Worm (Caenorhabditis elegans) whole organism, L2 larva: Measurements from ENCODE around the gene itsn-1.
"Not testable (repeated sequence)": the region's sequence is repeated elsewhere in the genome, so short reads cannot be mapped to it uniquely, and the experiment has no call there.

Experiments used
- C34F6.9 ChIP-seq: fragments of 150-350 bp; optimal IDR thresholded peaks from 2 replicates; lab custom pipeline; 2014; ENCODE audit warnings: missing biosample characterization, missing genetic modification characterization
- F13H6.1 ChIP-seq: sonication (generic microtip); optimal IDR thresholded peaks from 2 replicates; lab custom pipeline; 2016; ENCODE audit warnings: missing genetic modification characterization, missing compliant biosample characterization
- R02D3.7 ChIP-seq: fragments of 150-350 bp; optimal IDR thresholded peaks from 2 replicates; lab custom pipeline; 2014; ENCODE audit warnings: missing biosample characterization, missing genetic modification characterization
- aly-2 ChIP-seq: fragments of 150-350 bp; optimal IDR thresholded peaks from 2 replicates; lab custom pipeline; 2014; ENCODE audit warnings: missing biosample characterization, missing genetic modification characterization
- ceh-16 ChIP-seq: fragments of 150-350 bp; optimal IDR thresholded peaks from 2 replicates; lab custom pipeline; 2014; ENCODE audit warnings: missing biosample characterization, missing genetic modification characterization
- crh-2 ChIP-seq: sonication (generic microtip); optimal IDR thresholded peaks from 2 replicates; lab custom pipeline; 2017; ENCODE audit warnings: missing biosample characterization, missing genetic modification characterization
- dmd-4 ChIP-seq: sonication (generic microtip); optimal IDR thresholded peaks from 2 replicates; lab custom pipeline; 2017; ENCODE audit warnings: missing biosample characterization, missing genetic modification characterization
- egl-27 ChIP-seq: sonication (generic microtip); optimal IDR thresholded peaks from 3 replicates; lab custom pipeline; 2017; ENCODE audit warnings: missing biosample characterization, missing genetic modification reagents, missing genetic modification characterization
- elt-3 ChIP-seq: sonication (generic microtip); optimal IDR thresholded peaks from 2 replicates; lab custom pipeline; 2017; ENCODE audit warnings: missing biosample characterization, missing genetic modification characterization
- fos-1 ChIP-seq: fragments of 150-350 bp; optimal IDR thresholded peaks from 2 replicates; lab custom pipeline; 2014; ENCODE audit warnings: missing biosample characterization, missing genetic modification characterization
- gmeb-1 ChIP-seq: fragments of 150-350 bp; optimal IDR thresholded peaks from 2 replicates; lab custom pipeline; 2014; ENCODE audit warnings: missing biosample characterization, missing genetic modification characterization
- lin-13 ChIP-seq: fragments of 150-350 bp; optimal IDR thresholded peaks from 2 replicates; lab custom pipeline; 2014; ENCODE audit warnings: missing biosample characterization, missing genetic modification reagents, missing genetic modification characterization
- mab-5 ChIP-seq: fragments of 150-350 bp; optimal IDR thresholded peaks from 2 replicates; lab custom pipeline; 2014; ENCODE audit warnings: missing biosample characterization, missing genetic modification characterization
- mdl-1 ChIP-seq, 2 experiments: fragments of 150-350 bp in 1 of 2; sonication (generic microtip) in 1 of 2; optimal IDR thresholded peaks; 2 replicates each; lab custom pipeline; 2017; ENCODE audit warnings: missing biosample characterization in 2 of 2, missing genetic modification characterization in 2 of 2
- nhr-10 ChIP-seq: sonication (generic microtip); optimal IDR thresholded peaks from 2 replicates; lab custom pipeline; 2017; ENCODE audit warnings: missing biosample characterization, missing genetic modification characterization
- nhr-11 ChIP-seq: fragments of 150-350 bp; optimal IDR thresholded peaks from 2 replicates; lab custom pipeline; 2014; ENCODE audit warnings: missing biosample characterization, missing genetic modification characterization
- nhr-12 ChIP-seq: fragments of 150-350 bp; optimal IDR thresholded peaks from 2 replicates; lab custom pipeline; 2014; ENCODE audit warnings: missing biosample characterization, missing genetic modification characterization
- nhr-21 ChIP-seq: fragments of 150-350 bp; optimal IDR thresholded peaks from 2 replicates; lab custom pipeline; 2014; ENCODE audit warnings: missing biosample characterization, missing genetic modification characterization
- nhr-23 ChIP-seq: fragments of 150-350 bp; optimal IDR thresholded peaks from 2 replicates; lab custom pipeline; 2014; ENCODE audit warnings: missing biosample characterization, missing genetic modification reagents, missing genetic modification characterization
- nhr-6 ChIP-seq: fragments of 150-350 bp; optimal IDR thresholded peaks from 2 replicates; lab custom pipeline; 2014; ENCODE audit warnings: missing biosample characterization, missing genetic modification characterization
- nhr-77 ChIP-seq: fragments of 150-350 bp; optimal IDR thresholded peaks from 2 replicates; lab custom pipeline; 2014; ENCODE audit warnings: missing biosample characterization, missing genetic modification characterization
- skn-1 ChIP-seq: sonication (generic microtip); optimal IDR thresholded peaks from 2 replicates; lab custom pipeline; 2017; ENCODE audit warnings: missing biosample characterization, missing genetic modification characterization
- sma-3 ChIP-seq: sonication (generic microtip); optimal IDR thresholded peaks from 2 replicates; lab custom pipeline; 2016; ENCODE audit warnings: missing genetic modification reagents, missing genetic modification characterization, missing compliant biosample characterization
- sma-9 ChIP-seq, 2 experiments: fragments of 150-350 bp in 1 of 2; sonication (generic microtip) in 1 of 2; optimal IDR thresholded peaks; 2 replicates each; lab custom pipeline; 2014 to 2016; ENCODE audit warnings: missing genetic modification characterization in 2 of 2, mild to moderate bottlenecking in 1 of 2, missing biosample characterization in 1 of 2, missing compliant biosample characterization in 1 of 2, missing genetic modification reagents in 1 of 2, moderate library complexity in 1 of 2
- snpc-4 ChIP-seq: fragments of 150-350 bp; optimal IDR thresholded peaks from 2 replicates; lab custom pipeline; 2014; ENCODE audit warnings: missing biosample characterization, missing genetic modification characterization
- unc-55 ChIP-seq: fragments of 150-350 bp; sonication (generic microtip); optimal IDR thresholded peaks from 3 replicates; lab custom pipeline; 2014; ENCODE audit warnings: missing biosample characterization, missing genetic modification reagents, missing genetic modification characterization
- unc-62 ChIP-seq: fragments of 150-350 bp; optimal IDR thresholded peaks from 2 replicates; lab custom pipeline; 2014; ENCODE audit warnings: missing biosample characterization, missing genetic modification reagents, missing genetic modification characterization
- ztf-1 ChIP-seq: fragments of 200-800 bp; sonication (Bioruptor generic); conservative IDR thresholded peaks from 2 replicates; pipeline ENCODE4 v1.3.6; 2022; ENCODE audit warnings: missing genetic modification characterization, missing compliant biosample characterization
- ztf-4 ChIP-seq: fragments of 150-350 bp; optimal IDR thresholded peaks from 2 replicates; lab custom pipeline; 2014; ENCODE audit warnings: missing biosample characterization, missing genetic modification characterization

itsn-1 gene

ce11 chrIV:17163273-17163672 is 43.8 kb downstream of the itsn-1 start, which contains the start of gene skr-9:
Gene skr-9, plus strand, starts transcription at chrIV:17163573.
- TF ChIP-seq egl-27; C34F6.9 (tag; lab: Kevin White, UChicago); nhr-12 (tag; lab: Kevin White, UChicago): not testable (repeated sequence)

DNA sequence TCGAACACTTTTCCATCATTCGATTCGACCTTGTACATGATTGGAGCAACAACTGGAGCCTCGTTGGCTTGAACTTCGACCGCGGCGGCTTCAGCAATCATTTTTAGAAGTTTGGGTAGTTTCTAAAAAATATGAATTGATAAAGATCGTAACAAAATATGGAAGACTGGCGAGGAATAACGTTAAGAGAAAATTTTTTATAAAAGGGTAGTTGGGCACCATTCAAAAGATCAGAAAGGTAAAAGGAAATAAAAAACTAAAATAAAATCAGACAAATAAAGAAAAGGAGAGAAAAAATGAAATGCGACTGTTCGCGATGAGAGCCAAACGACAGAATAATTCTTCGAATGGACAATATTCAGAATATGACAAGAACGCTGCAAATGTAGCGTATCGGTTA is 46.3 kb downstream of the itsn-1 start, which contains the start of gene skr-8:
TSS of gene skr-8 (minus strand) at position 101 of the 400 bp plus-strand sequence.
- not testable (repeated sequence) for TF ChIP-seq sma-9 (GFP tag; optimal IDR thresholded peaks at IDR 0.05; lab: Kevin White, UChicago); sma-9 (tag; optimal IDR thresholded peaks at IDR 0.05; lab: Kevin White, UChicago); nhr-11 (tag; lab: Kevin White, UChicago); C34F6.9 (tag; lab: Kevin White, UChicago)

DNA sequence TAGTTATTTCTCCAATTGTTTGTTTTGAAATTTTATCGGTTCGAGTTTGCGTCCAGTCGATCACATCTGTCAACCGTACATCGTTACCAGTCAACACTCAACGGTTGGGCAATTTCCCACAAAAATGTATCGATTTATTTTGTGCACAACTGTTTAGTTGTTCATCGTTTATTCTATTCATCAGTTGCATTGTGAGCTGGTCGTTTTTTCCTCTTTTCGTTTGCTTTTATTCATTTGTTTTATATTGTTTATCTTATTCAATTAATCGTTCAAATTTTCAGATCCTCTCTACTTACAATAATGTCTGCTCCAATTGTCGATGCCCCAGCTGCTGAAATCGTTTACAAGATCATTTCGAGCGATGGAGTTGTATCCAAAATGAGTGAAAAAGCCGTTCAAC is 47.5 kb downstream of the itsn-1 start, which contains the start of gene skr-12:
TSS of gene skr-12 (plus strand) at position 301 of the 400 bp plus-strand sequence.
- TF ChIP-seq mab-5 (tag; lab: Kevin White, UChicago) (no peak), nhr-21 (no peak), skn-1 (tag; lab: Kevin White, UChicago) (no peak), snpc-4 (tag; lab: Kevin White, UChicago) (no peak), aly-2 (tag; lab: Kevin White, UChicago) (no peak), elt-3 (no peak), unc-62 (no peak), crh-2 (tag; lab: Kevin White, UChicago) (no peak), lin-13 (GFP tag; lab: Kevin White, UChicago) (no peak), F13H6.1 (tag; lab: Kevin White, UChicago) (no peak), ceh-16 (tag; lab: Kevin White, UChicago) (no peak), sma-3 (GFP tag; lab: Kevin White, UChicago) (no peak), R02D3.7 (tag; lab: Kevin White, UChicago) (no peak), nhr-10 (tag; lab: Kevin White, UChicago) (no peak), ztf-1 (GFP tag; lab: Robert Waterston, UW) (no peak)
- TF ChIP-seq, all 48 proteins: peak for 0

- peak; percentile 21 for TF ChIP-seq sma-3 (GFP tag; lab: Kevin White, UChicago)
- no peak for TF ChIP-seq egl-27
- TF ChIP-seq nhr-77 (tag; lab: Kevin White, UChicago) = no peak
- TF ChIP-seq dmd-4 (tag; lab: Kevin White, UChicago) = no peak
- no peak for TF ChIP-seq aly-2 (tag; lab: Kevin White, UChicago)
- TF ChIP-seq fos-1 (tag; lab: Kevin White, UChicago) = peak; percentile 99
- TF ChIP-seq F13H6.1 (tag; lab: Kevin White, UChicago) = peak; percentile 50
- TF ChIP-seq nhr-23 (tag; lab: Kevin White, UChicago) = no peak
- peak; percentile 80 for TF ChIP-seq crh-2 (tag; lab: Kevin White, UChicago)
- TF ChIP-seq ztf-1 (GFP tag; lab: Robert Waterston, UW) = no peak
- TF ChIP-seq sma-9 (GFP tag; optimal IDR thresholded peaks at IDR 0.05; lab: Kevin White, UChicago) = peak; percentile 85
- no peak for TF ChIP-seq sma-9 (tag; optimal IDR thresholded peaks at IDR 0.05; lab: Kevin White, UChicago)
- TF ChIP-seq gmeb-1 (tag; lab: Kevin White, UChicago) = no peak
These were observed 52.2 kb downstream of the itsn-1 start for ce11 chrIV:17171732-17172131.

- TF ChIP-seq crh-2 (tag; lab: Kevin White, UChicago) (peak; percentile 45), F13H6.1 (tag; lab: Kevin White, UChicago) (peak; percentile 16), nhr-6 (no peak), fos-1 (tag; lab: Kevin White, UChicago) (peak; percentile 83), R02D3.7 (tag; lab: Kevin White, UChicago) (no peak), mdl-1 (tag; optimal IDR thresholded peaks at IDR 0.05; lab: Kevin White, UChicago) (peak in 1 of 2 experiments; percentile 30), sma-3 (GFP tag; lab: Kevin White, UChicago) (peak; percentile 31), gmeb-1 (tag; lab: Kevin White, UChicago) (peak; percentile 12), sma-9 (GFP tag; optimal IDR thresholded peaks at IDR 0.05; lab: Kevin White, UChicago) (peak; percentile 80), sma-9 (tag; optimal IDR thresholded peaks at IDR 0.05; lab: Kevin White, UChicago) (no peak)
These were observed 54.6 kb downstream of the itsn-1 start for ce11 chrIV:17174087-17174486.

DNA sequence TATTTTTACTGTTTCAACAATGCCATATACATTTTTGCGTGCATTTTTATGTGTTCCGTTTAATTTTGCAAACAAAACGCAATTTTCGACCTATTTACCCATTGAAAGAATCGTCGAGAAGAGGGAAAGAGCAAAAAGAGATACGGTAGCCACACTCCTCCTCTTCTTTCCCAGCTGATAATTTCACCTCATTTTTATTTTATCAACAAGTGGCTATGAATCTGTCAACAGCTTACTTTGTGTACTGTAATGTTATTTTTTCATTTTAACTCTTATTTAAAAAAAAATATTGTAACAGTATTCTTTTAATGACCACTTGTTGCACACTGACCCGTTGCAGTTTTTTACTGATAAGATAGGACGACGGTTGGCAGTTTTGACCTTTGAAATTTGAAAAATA is 55.5 kb downstream of the itsn-1 start:
- no peak for TF ChIP-seq unc-55 (GFP tag; lab: Kevin White, UChicago)
- no peak for TF ChIP-seq ztf-4 (tag; lab: Kevin White, UChicago)
